Worm (Caenorhabditis elegans): Measurements from ENCODE around the gene K11D9.3.

Gene K11D9.3

ce11 chrIII:10810837-10811814, 9.1 kb upstream of the K11D9.3 start:
- TF ChIP-seq F55B11.4 (tag; optimal IDR thresholded peaks at IDR 0.05; ENCODE audit: borderline replicate concordance, insufficient read depth) (no peak), tbp1 (GFP tag; optimal IDR thresholded peaks at IDR 0.05) (peak; percentile 42), mel-28 (tag; optimal IDR thresholded peaks at IDR 0.05; ENCODE audit: borderline replicate concordance) (no peak), lin-40 (tag; optimal IDR thresholded peaks at IDR 0.05) (no peak), ztf-25 (GFP tag; IDR thresholded peaks at IDR 0.05) (peak; percentile 87; the same call in 1 of the 2 replicates), Y95B8A.8 (GFP tag; IDR thresholded peaks at IDR 0.05) (peak; percentile 97), C17E4.6 (GFP tag; IDR thresholded peaks at IDR 0.05) (peak; percentile 92), nfya-2 (GFP tag; IDR thresholded peaks at IDR 0.05) (0 out of 2 replicates have a peak, but pooled peaks have one; percentile 55), D2030.7 (GFP tag; IDR thresholded peaks at IDR 0.05) (peak; percentile 93), sptf-2 (GFP tag; optimal IDR thresholded peaks at IDR 0.05) (no peak), ceh-58 (GFP tag; IDR thresholded peaks at IDR 0.05) (peak; percentile 93), zfh-2 (GFP tag; conservative IDR thresholded peaks at IDR 0.05) (no peak), F23B12.7 (tag; optimal IDR thresholded peaks at IDR 0.05; ENCODE audit: insufficient read depth) (no peak), cebp-2 (GFP tag; IDR thresholded peaks at IDR 0.05) (0 out of 2 replicates have a peak, but pooled peaks have one; percentile 58), him-1 (tag; optimal IDR thresholded peaks at IDR 0.05) (peak; percentile 56), ztf-6 (GFP tag; IDR thresholded peaks at IDR 0.05) (peak; percentile 48; the same call in 1 of the 2 replicates), nhr-120 (GFP tag; IDR thresholded peaks at IDR 0.05) (no peak), attf-5 (GFP tag; optimal IDR thresholded peaks at IDR 0.05) (no peak), ztf-3 (GFP tag; optimal IDR thresholded peaks at IDR 0.05) (no peak), Y56A3A.18 (GFP tag; IDR thresholded peaks at IDR 0.05) (peak; percentile 72; the same call in 1 of the 2 replicates), ceh-100 (GFP tag; IDR thresholded peaks at IDR 0.05) (peak; percentile 92), ceh-79 (tag; optimal IDR thresholded peaks at IDR 0.05) (no peak), egrh-3 (GFP tag; IDR thresholded peaks at IDR 0.05) (peak; percentile 71; the same call in 1 of the 2 replicates), zim-3 (tag; optimal IDR thresholded peaks at IDR 0.05) (no peak), lag-1 (GFP tag; IDR thresholded peaks at IDR 0.05) (no peak), C06A6.2 (GFP tag; conservative IDR thresholded peaks at IDR 0.05) (no peak), lsl-1 (GFP tag; optimal IDR thresholded peaks at IDR 0.05) (peak; percentile 82), rcor-1 (GFP tag; IDR thresholded peaks at IDR 0.05) (peak; percentile 63), nfyb-1 (GFP tag; IDR thresholded peaks at IDR 0.05) (peak; percentile 76), rec-8 (tag; optimal IDR thresholded peaks at IDR 0.05) (no peak), mxl-1 (tag; optimal IDR thresholded peaks at IDR 0.05) (no peak), lir-1 (GFP tag; conservative IDR thresholded peaks at IDR 0.05) (peak; percentile 19; the same call in 1 of the 2 replicates), ets-4 (GFP tag; optimal IDR thresholded peaks at IDR 0.05) (no peak), repo-1 (tag; optimal IDR thresholded peaks at IDR 0.05) (no peak), unc-130 (GFP tag; optimal IDR thresholded peaks at IDR 0.05) (no peak), nhr-27 (tag; optimal IDR thresholded peaks at IDR 0.05) (no peak), ztf-26 (tag; optimal IDR thresholded peaks at IDR 0.05) (no peak), bed-1 (GFP tag; IDR thresholded peaks at IDR 0.05) (no peak), nhr-179 (tag; optimal IDR thresholded peaks at IDR 0.05) (no peak), tbx-9 (tag; optimal IDR thresholded peaks at IDR 0.05; ENCODE audit: borderline replicate concordance) (no peak), dpff-1 (tag; optimal IDR thresholded peaks at IDR 0.05) (no peak), snpc-1.3 (tag; optimal IDR thresholded peaks at IDR 0.05; ENCODE audit: insufficient read depth) (no peak), tlf-1 (GFP tag; optimal IDR thresholded peaks at IDR 0.05) (no peak), akir-1 (GFP tag; optimal IDR thresholded peaks at IDR 0.05) (no peak), hlh-26 (GFP tag; conservative IDR thresholded peaks at IDR 0.05) (no peak)
